Fruit fly (Drosophila melanogaster): Measurements from ENCODE around the gene CG34140.

DNA sequence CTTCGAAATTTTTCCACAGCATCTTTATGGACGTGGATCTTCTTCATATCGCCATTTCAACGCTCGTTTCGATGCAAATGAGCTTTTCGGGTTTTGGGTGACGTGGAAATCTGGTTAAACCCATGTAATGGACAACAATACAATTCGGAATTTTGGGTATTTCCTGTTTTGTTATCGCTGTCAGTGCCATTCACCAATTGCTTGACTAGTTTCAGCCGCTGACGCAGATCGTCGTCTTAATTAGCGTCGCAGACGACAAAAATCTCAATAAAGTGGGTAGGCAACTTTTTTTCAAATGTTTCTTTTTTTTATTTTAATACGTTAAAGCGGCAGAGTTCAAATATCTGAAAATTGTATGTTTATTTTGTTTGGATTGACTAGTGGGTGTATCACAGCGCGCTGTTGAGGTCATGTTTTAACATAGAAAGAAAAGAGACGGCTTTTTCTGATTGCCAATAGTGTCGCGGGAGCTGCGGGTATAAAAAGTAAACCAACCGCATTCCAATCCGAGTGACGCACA lies 50.4 kb downstream of the CG34140 start:
- no peak for TF ChIP-seq Fer2 (tag; optimal IDR thresholded peaks at IDR 0.05)
- no peak for TF ChIP-seq tin (GFP tag; optimal IDR thresholded peaks at IDR 0.05)
- TF ChIP-seq CG10147 (GFP tag; optimal IDR thresholded peaks at IDR 0.05): no peak
- TF ChIP-seq kah (GFP tag; optimal IDR thresholded peaks at IDR 0.05): no peak
- no peak for TF ChIP-seq Fer3 (tag; optimal IDR thresholded peaks at IDR 0.05)
- no peak for TF ChIP-seq kni (GFP tag; optimal IDR thresholded peaks at IDR 0.05)
- TF ChIP-seq CG6854 (GFP tag; optimal IDR thresholded peaks at IDR 0.05): no peak
- TF ChIP-seq prd (optimal IDR thresholded peaks at IDR 0.05): no peak
- TF ChIP-seq prd (GFP tag; IDR thresholded peaks at IDR 0.05): no peak
- no peak for TF ChIP-seq CG17802 (tag; optimal IDR thresholded peaks at IDR 0.05)
- no peak for TF ChIP-seq CG4360 (GFP tag; IDR thresholded peaks at IDR 0.05)
- no peak for TF ChIP-seq CG32767 (GFP tag; IDR thresholded peaks at IDR 0.05)
- no peak for TF ChIP-seq CG9932 (GFP tag; IDR thresholded peaks at IDR 0.05)
- TF ChIP-seq odd (GFP tag; optimal IDR thresholded peaks at IDR 0.05): no peak

Measured in whole organism, embryonic.